Fruit fly (Drosophila melanogaster) whole organism, embryonic: Measurements from ENCODE around the gene rut.

Experiments used
- CG10267 ChIP-seq: fragments of 200-800 bp; sonication (Bioruptor generic); optimal IDR thresholded peaks from 2 replicates; lab custom pipeline; 2018; ENCODE audit warnings: missing biosample characterization, mild to moderate bottlenecking, missing genetic modification characterization, moderate library complexity
- CG10431 ChIP-seq: fragments of 200-800 bp; sonication (Bioruptor generic); optimal IDR thresholded peaks from 3 replicates; lab custom pipeline; 2018; ENCODE audit warnings: missing biosample characterization, mild to moderate bottlenecking, missing genetic modification characterization
- CG12071 ChIP-seq: fragments of 200-800 bp; sonication (Bioruptor generic); optimal IDR thresholded peaks from 3 replicates; lab custom pipeline; 2018; ENCODE audit warnings: missing biosample characterization, mild to moderate bottlenecking, missing genetic modification characterization
- CG12104 ChIP-seq: fragments of 200-800 bp; sonication (Bioruptor generic); optimal IDR thresholded peaks from 3 replicates; lab custom pipeline; 2016; ENCODE audit warnings: missing biosample characterization, missing genetic modification characterization
- CG12219 ChIP-seq: fragments of 200-800 bp; sonication (Bioruptor generic); optimal IDR thresholded peaks from 3 replicates; lab custom pipeline; 2018; ENCODE audit warnings: missing biosample characterization, mild to moderate bottlenecking, missing genetic modification characterization
- CG13123 ChIP-seq: fragments of 200-800 bp; sonication (Bioruptor generic); optimal IDR thresholded peaks from 2 replicates; lab custom pipeline; 2016; ENCODE audit warnings: missing biosample characterization, missing genetic modification characterization
- CG13894 ChIP-seq: fragments of 200-800 bp; sonication (Bioruptor generic); optimal IDR thresholded peaks from 3 replicates; lab custom pipeline; 2018; ENCODE audit warnings: missing biosample characterization, mild to moderate bottlenecking, missing genetic modification characterization, moderate library complexity
- CG18619 ChIP-seq: fragments of 200-800 bp; sonication (Bioruptor generic); optimal IDR thresholded peaks from 3 replicates; lab custom pipeline; 2017; ENCODE audit warnings: missing biosample characterization, mild to moderate bottlenecking, missing genetic modification characterization
- CG3995 ChIP-seq: fragments of 200-800 bp; sonication (Bioruptor generic); optimal IDR thresholded peaks from 3 replicates; lab custom pipeline; 2016; ENCODE audit warnings: missing biosample characterization, missing genetic modification characterization
- CG6683 ChIP-seq: fragments of 200-800 bp; sonication (Bioruptor generic); optimal IDR thresholded peaks from 2 replicates; lab custom pipeline; 2017; ENCODE audit warnings: missing biosample characterization, mild to moderate bottlenecking, missing genetic modification characterization, missing genetic modification reagents
- CG6791 ChIP-seq: fragments of 200-800 bp; sonication (Bioruptor generic); IDR thresholded peaks from 3 replicates; pipeline ENCODE4 v1.3.6; 2022; ENCODE audit warnings: missing biosample characterization, missing genetic modification characterization; ENCODE audit not compliant: partially characterized antibody
- Dip3 ChIP-seq: fragments of 200-800 bp; sonication (Bioruptor generic); optimal IDR thresholded peaks from 3 replicates; lab custom pipeline; 2016; ENCODE audit warnings: missing biosample characterization, missing genetic modification characterization
- Doc2 ChIP-seq: fragments of 200-800 bp; sonication (Bioruptor generic); IDR thresholded peaks from 2 replicates; pipeline ENCODE4 v1.3.6; 2022; ENCODE audit warnings: missing biosample characterization, missing genetic modification characterization
- Fer3 ChIP-seq: fragments of 200-800 bp; sonication (Bioruptor generic); optimal IDR thresholded peaks from 2 replicates; lab custom pipeline; 2018; ENCODE audit warnings: missing biosample characterization, mild to moderate bottlenecking, missing genetic modification characterization, moderate library complexity
- H15 ChIP-seq: fragments of 200-800 bp; sonication (Bioruptor generic); IDR thresholded peaks from 3 replicates; pipeline ENCODE4 v1.3.6; 2022; ENCODE audit warnings: missing biosample characterization, missing genetic modification characterization
- Jarid2 ChIP-seq: fragments of 200-800 bp; sonication (Bioruptor generic); optimal IDR thresholded peaks from 3 replicates; lab custom pipeline; 2017; ENCODE audit warnings: mild to moderate bottlenecking, missing biosample characterization, missing genetic modification reagents, missing genetic modification characterization
- MTF-1 ChIP-seq: fragments of 200-800 bp; sonication (Bioruptor generic); optimal IDR thresholded peaks from 2 replicates; lab custom pipeline; 2018; ENCODE audit warnings: missing biosample characterization, mild to moderate bottlenecking, missing genetic modification characterization, borderline replicate concordance
- Med ChIP-seq: fragments of 200-800 bp; sonication (Bioruptor generic); peaks from one replicate; lab custom pipeline; 2016; ENCODE audit warnings: missing biosample characterization, missing genetic modification characterization, mild to moderate bottlenecking, inconsistent platforms, moderate library complexity
- Mes4 ChIP-seq: fragments of 200-800 bp; sonication (Bioruptor generic); optimal IDR thresholded peaks from 2 replicates; lab custom pipeline; 2016; ENCODE audit warnings: missing biosample characterization, missing genetic modification characterization
- Opbp ChIP-seq: fragments of 200-800 bp; sonication (Bioruptor generic); IDR thresholded peaks from 3 replicates; pipeline ENCODE4 v1.3.6; 2022; ENCODE audit warnings: missing biosample characterization, missing genetic modification characterization; ENCODE audit not compliant: partially characterized antibody
- Sin3A ChIP-seq: fragments of >200 bp; optimal IDR thresholded peaks from 2 replicates; lab custom pipeline; 2018
- Six4 ChIP-seq: fragments of 200-800 bp; sonication (Bioruptor generic); optimal IDR thresholded peaks from 2 replicates; lab custom pipeline; 2016; ENCODE audit warnings: missing biosample characterization, missing genetic modification characterization
- Sry-δ ChIP-seq: fragments of 200-800 bp; sonication (Bioruptor generic); optimal IDR thresholded peaks from 2 replicates; lab custom pipeline; 2016; ENCODE audit warnings: missing biosample characterization, missing genetic modification characterization
- TFAM ChIP-seq: fragments of 200-800 bp; sonication (Bioruptor generic); optimal IDR thresholded peaks from 2 replicates; lab custom pipeline; 2017; ENCODE audit warnings: missing biosample characterization, missing genetic modification characterization, inconsistent platforms
- az2 ChIP-seq: fragments of 200-800 bp; sonication (Bioruptor generic); optimal IDR thresholded peaks from 3 replicates; lab custom pipeline; 2016; ENCODE audit warnings: missing biosample characterization, missing genetic modification characterization
- cad ChIP-seq: fragments of >200 bp; optimal IDR thresholded peaks from 2 replicates; lab custom pipeline; 2017; ENCODE audit warnings: missing biosample characterization, missing genetic modification characterization
- chm ChIP-seq: fragments of 200-800 bp; sonication (Bioruptor generic); IDR thresholded peaks from 2 replicates; pipeline ENCODE4 v1.3.6; 2022; ENCODE audit warnings: missing biosample characterization, missing genetic modification characterization
- danr ChIP-seq: fragments of 200-800 bp; sonication (Bioruptor generic); IDR thresholded peaks from 2 replicates; pipeline ENCODE4 v1.3.6; 2022; ENCODE audit warnings: missing biosample characterization, missing genetic modification characterization
- dm ChIP-seq: fragments of 200-800 bp; sonication (Bioruptor generic); optimal IDR thresholded peaks from 3 replicates; lab custom pipeline; 2016; ENCODE audit warnings: missing biosample characterization, missing genetic modification characterization
- dysf ChIP-seq: fragments of 200-800 bp; sonication (Bioruptor generic); IDR thresholded peaks from 3 replicates; pipeline ENCODE4 v1.3.6; 2022; ENCODE audit warnings: missing biosample characterization, missing genetic modification characterization
- esg ChIP-seq: fragments of 200-800 bp; sonication (Bioruptor generic); conservative IDR thresholded peaks from 2 replicates; pipeline ENCODE4 v1.3.6; 2022; ENCODE audit warnings: missing biosample characterization, missing genetic modification characterization
- ewg ChIP-seq: fragments of 200-800 bp; sonication (Bioruptor generic); optimal IDR thresholded peaks from 3 replicates; lab custom pipeline; 2017; ENCODE audit warnings: mild to moderate bottlenecking, missing biosample characterization, missing genetic modification reagents, missing genetic modification characterization
- fd3F ChIP-seq: fragments of 200-800 bp; sonication (Bioruptor generic); optimal IDR thresholded peaks from 2 replicates; lab custom pipeline; 2018; ENCODE audit warnings: missing biosample characterization, mild to moderate bottlenecking, missing genetic modification characterization, moderate library complexity
- ftz-f1 ChIP-seq: fragments of 200-800 bp; sonication (Bioruptor generic); optimal IDR thresholded peaks from 2 replicates; lab custom pipeline; 2016; ENCODE audit warnings: missing biosample characterization, missing genetic modification characterization
- gcm2 ChIP-seq: fragments of 200-800 bp; sonication (Bioruptor generic); optimal IDR thresholded peaks from 2 replicates; lab custom pipeline; 2016; ENCODE audit warnings: missing biosample characterization, missing genetic modification characterization
- gfzf ChIP-seq: fragments of 200-800 bp; sonication (Bioruptor generic); optimal IDR thresholded peaks from 2 replicates; lab custom pipeline; 2016; ENCODE audit warnings: missing biosample characterization, mild to moderate bottlenecking, missing genetic modification characterization, moderate library complexity
- gsb-n ChIP-seq: fragments of 200-800 bp; sonication (Bioruptor generic); optimal IDR thresholded peaks from 3 replicates; lab custom pipeline; 2018; ENCODE audit warnings: missing biosample characterization, mild to moderate bottlenecking, missing genetic modification characterization
- her ChIP-seq: fragments of 200-800 bp; sonication (Bioruptor generic); optimal IDR thresholded peaks from 2 replicates; lab custom pipeline; 2016; ENCODE audit warnings: missing biosample characterization, missing genetic modification characterization
- insv ChIP-seq, 2 experiments: fragments of 200-800 bp; sonication (Bioruptor generic); optimal IDR thresholded peaks; 3 replicates each; lab custom pipeline; 2016 to 2018; ENCODE audit warnings: missing biosample characterization in 2 of 2, missing genetic modification characterization in 2 of 2
- ken ChIP-seq: fragments of 200-800 bp; sonication (Bioruptor generic); IDR thresholded peaks from 3 replicates; pipeline ENCODE4 v1.3.6; 2022; ENCODE audit warnings: missing biosample characterization, missing genetic modification characterization
- lbe ChIP-seq: fragments of 200-800 bp; sonication (Bioruptor generic); optimal IDR thresholded peaks from 2 replicates; lab custom pipeline; 2016; ENCODE audit warnings: missing biosample characterization, mild to moderate bottlenecking, missing genetic modification characterization
- nmo ChIP-seq: fragments of 200-800 bp; sonication (Bioruptor generic); optimal IDR thresholded peaks from 2 replicates; lab custom pipeline; 2018; ENCODE audit warnings: missing biosample characterization, mild to moderate bottlenecking, missing genetic modification characterization, moderate library complexity
- pros ChIP-seq: fragments of 200-800 bp; sonication (Bioruptor generic); optimal IDR thresholded peaks from 3 replicates; lab custom pipeline; 2019; ENCODE audit warnings: missing biosample characterization, mild to moderate bottlenecking, missing genetic modification characterization, moderate library complexity
- row ChIP-seq: fragments of 200-800 bp; sonication (Bioruptor generic); IDR thresholded peaks from 3 replicates; pipeline ENCODE4 v1.3.6; 2022; ENCODE audit warnings: missing biosample characterization, missing genetic modification characterization
- sisA ChIP-seq: fragments of 200-800 bp; sonication (Bioruptor generic); IDR thresholded peaks from 2 replicates; pipeline ENCODE4 v1.3.6; 2022; ENCODE audit warnings: missing biosample characterization, missing genetic modification characterization
- slou ChIP-seq: fragments of 200-800 bp; sonication (Bioruptor generic); optimal IDR thresholded peaks from 3 replicates; lab custom pipeline; 2016; ENCODE audit warnings: missing biosample characterization, missing genetic modification characterization
- ssp ChIP-seq: fragments of 200-800 bp; sonication (Bioruptor generic); IDR thresholded peaks from 2 replicates; pipeline ENCODE4 v1.3.6; 2022; ENCODE audit warnings: missing biosample characterization, missing genetic modification characterization
- ttk ChIP-seq: fragments of 200-800 bp; sonication (Bioruptor generic); IDR thresholded peaks from 2 replicates; pipeline ENCODE4 v2.1.2; 2022; ENCODE audit warnings: missing biosample characterization, missing genetic modification characterization
- tx ChIP-seq: fragments of 200-800 bp; sonication (Bioruptor generic); optimal IDR thresholded peaks from 2 replicates; lab custom pipeline; 2016; ENCODE audit warnings: missing biosample characterization, missing genetic modification characterization
- unc-4 ChIP-seq: fragments of 200-800 bp; sonication (Bioruptor generic); IDR thresholded peaks from 2 replicates; pipeline ENCODE4 v1.3.6; 2022; ENCODE audit warnings: missing biosample characterization, missing genetic modification characterization; ENCODE audit not compliant: partially characterized antibody

Gene rut

DNA sequence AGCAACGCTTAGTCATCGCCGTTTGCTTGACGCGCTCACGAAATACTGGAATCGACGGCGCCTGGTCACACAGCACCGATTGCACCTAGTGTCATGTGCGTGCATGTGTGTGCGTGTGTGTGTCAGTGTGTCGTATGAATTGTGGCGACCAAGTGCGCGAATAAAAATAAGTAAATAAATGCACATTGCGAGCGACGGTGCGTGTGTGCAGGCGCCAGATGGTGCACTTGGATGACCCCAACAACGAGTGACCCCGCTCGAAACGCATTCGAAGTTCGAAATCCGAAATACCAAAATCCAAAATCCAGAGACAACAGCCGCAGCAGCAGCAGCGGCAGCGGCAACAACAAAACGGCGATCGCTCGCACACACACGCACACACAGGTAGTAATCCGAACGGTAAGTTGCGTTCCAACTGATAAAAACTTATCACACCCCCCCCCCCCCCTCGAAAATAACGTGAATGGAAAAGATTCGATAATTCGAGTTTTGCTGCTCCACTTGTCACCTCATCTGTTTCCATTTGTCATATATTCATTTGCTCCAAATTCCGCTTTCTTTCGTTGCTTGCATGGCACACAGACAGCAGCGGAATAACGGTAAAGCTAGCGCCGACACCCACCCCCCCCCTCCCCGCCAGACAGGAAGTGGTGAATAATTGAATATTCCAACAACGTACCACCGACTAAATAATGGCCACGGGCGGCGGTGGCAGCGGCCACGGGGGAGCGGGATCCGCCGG, 6.9 kb upstream of the rut start, which contains the start of gene CG14411 (continued):
- TF ChIP-seq Dip3 (GFP tag; lab: Kevin White, UChicago) (no peak), ewg (GFP tag; lab: Kevin White, UChicago) (no peak), CG10267 (tag; lab: Kevin White, UChicago) (no peak), ssp (GFP tag; lab: Robert Waterston, UW) (no peak), gsb-n (tag; lab: Kevin White, UChicago) (no peak), lbe (GFP tag; lab: Kevin White, UChicago) (no peak), CG12104 (GFP tag; lab: Kevin White, UChicago) (no peak), CG18619 (no peak), CG12219 (GFP tag; lab: Kevin White, UChicago) (no peak), ttk (no peak), unc-4 (no peak), Six4 (no peak), row (peak; percentile 59; the same call in 2 of the 3 replicates), CG12071 (no peak), danr (no peak), Fer3 (tag; lab: Kevin White, UChicago) (no peak), slou (GFP tag; lab: Kevin White, UChicago) (no peak), CG13123 (no peak), CG3995 (GFP tag; lab: Kevin White, UChicago) (peak; percentile 2), CG6791 (0 out of 3 replicates have a peak, but pooled peaks have one; percentile 32), gcm2 (GFP tag; lab: Kevin White, UChicago) (no peak), TFAM (no peak), fd3F (GFP tag; lab: Kevin White, UChicago) (no peak), sisA (GFP tag; lab: Robert Waterston, UW) (no peak), az2 (no peak), Sry-δ (GFP tag; lab: Kevin White, UChicago) (peak; percentile 35), dm (peak; percentile 32), dysf (GFP tag; lab: Robert Waterston, UW) (0 out of 3 replicates have a peak, but pooled peaks have one; percentile 5), H15 (no peak), MTF-1 (GFP tag; lab: Kevin White, UChicago) (no peak), CG10431 (GFP tag; lab: Kevin White, UChicago) (no peak), ftz-f1 (no peak), insv (GFP tag; optimal IDR thresholded peaks at IDR 0.05; lab: Kevin White, UChicago) (peak in 1 of 2 experiments; percentile 11), Jarid2 (peak; percentile 42), Med (peak; percentile 80), CG6683 (GFP tag; lab: Kevin White, UChicago) (no peak), Mes4 (GFP tag; lab: Kevin White, UChicago) (no peak), ken (GFP tag; lab: Robert Waterston, UW) (no peak), Opbp (GFP tag; lab: Robert Waterston, UW) (peak; percentile 47; the same call in 1 of the 3 replicates), cad (GFP tag; lab: Kevin White, UChicago) (no peak), tx (no peak), nmo (GFP tag; lab: Kevin White, UChicago) (no peak), Sin3A (lab: Kevin White, UChicago) (peak; percentile 29), her (no peak), chm (GFP tag; lab: Robert Waterston, UW) (no peak), gfzf (GFP tag; lab: Kevin White, UChicago) (peak; percentile 78), esg (no peak), CG13894 (tag; lab: Kevin White, UChicago) (no peak), Doc2 (GFP tag; lab: Robert Waterston, UW) (no peak), pros (no peak)
